Worm (Caenorhabditis elegans) whole organism, midembryonic: ENCODE measurements around the gene lgg-3.

Experiments used
- cog-1 ChIP-seq: sonication (generic microtip); optimal IDR thresholded peaks from 2 replicates; lab custom pipeline; 2016; ENCODE audit warnings: missing genetic modification characterization, missing compliant biosample characterization
- flt-1 ChIP-seq: fragments of 200-800 bp; sonication (Bioruptor generic); IDR thresholded peaks from 2 replicates; pipeline ENCODE4 v1.3.6; 2022; ENCODE audit warnings: missing genetic modification characterization, missing compliant biosample characterization
- ztf-23 ChIP-seq: fragments of 200-800 bp; sonication (Bioruptor generic); IDR thresholded peaks from 2 replicates; pipeline ENCODE4 v1.3.6; 2022; ENCODE audit warnings: missing genetic modification reagents, missing genetic modification characterization, missing compliant biosample characterization
- ztf-29 ChIP-seq: fragments of 200-800 bp; sonication (Bioruptor generic); IDR thresholded peaks from 2 replicates; pipeline ENCODE4 v1.3.6; 2022; ENCODE audit warnings: missing genetic modification reagents, missing genetic modification characterization, missing compliant biosample characterization

- no peak for TF ChIP-seq flt-1 (GFP tag; lab: Robert Waterston, UW)
- no peak for TF ChIP-seq ztf-29 (GFP tag; lab: Robert Waterston, UW)
- no peak for TF ChIP-seq cog-1 (tag; lab: Kevin White, UChicago)
- TF ChIP-seq ztf-23 (GFP tag; lab: Robert Waterston, UW), result no peak
These were observed 33.9 kb downstream of the lgg-3 start, which contains the start of gene par-3 for ce11 chrIII:5663933-5664332.
